Worm (Caenorhabditis elegans) whole organism, L4 larva: Measurements from ENCODE around the gene rpl-20.

Source experiments
- F10B5.3 ChIP-seq: sonication (generic microtip); optimal IDR thresholded peaks from 2 replicates; lab custom pipeline; 2016; ENCODE audit warnings: mild to moderate bottlenecking, missing genetic modification characterization, missing compliant biosample characterization
- F49E8.2 ChIP-seq: sonication (generic microtip); optimal IDR thresholded peaks from 2 replicates; lab custom pipeline; 2016; ENCODE audit warnings: missing compliant biosample characterization, mild to moderate bottlenecking, missing genetic modification characterization, borderline replicate concordance
- R02D3.7 ChIP-seq: fragments of 150-350 bp; sonication (generic microtip); optimal IDR thresholded peaks from 3 replicates; lab custom pipeline; 2014; ENCODE audit warnings: missing biosample characterization, missing genetic modification characterization
- Y105C5A.15 ChIP-seq: fragments of 200-800 bp; sonication (Bioruptor generic); IDR thresholded peaks from 2 replicates; pipeline ENCODE4 v1.3.6; 2022; ENCODE audit warnings: missing genetic modification characterization, missing compliant biosample characterization
- Y48G9A.11 ChIP-seq: fragments of 200-800 bp; sonication (Bioruptor generic); IDR thresholded peaks from 2 replicates; pipeline ENCODE4 v1.3.6; 2022; ENCODE audit warnings: missing genetic modification reagents, missing genetic modification characterization, missing compliant biosample characterization
- ZK546.5 ChIP-seq, 2 experiments: sonication (generic microtip); optimal IDR thresholded peaks; 2 replicates each; lab custom pipeline; 2017; ENCODE audit warnings: missing biosample characterization in 2 of 2, missing genetic modification characterization in 2 of 2
- aly-2 ChIP-seq: sonication (generic microtip); optimal IDR thresholded peaks from 2 replicates; lab custom pipeline; 2018; ENCODE audit warnings: missing biosample characterization, missing genetic modification characterization
- ama-1 ChIP-seq: fragments of 150-350 bp; optimal IDR thresholded peaks from 2 replicates; lab custom pipeline; 2014; ENCODE audit warnings: inconsistent platforms, mixed read lengths
- arid-1 ChIP-seq: fragments of 200-800 bp; sonication (Bioruptor generic); conservative IDR thresholded peaks from 2 replicates; pipeline ENCODE4 v1.3.6; 2022; ENCODE audit warnings: missing genetic modification reagents, missing genetic modification characterization, missing compliant biosample characterization
- ceh-20 ChIP-seq: fragments of 200-800 bp; sonication (Bioruptor generic); IDR thresholded peaks from 2 replicates; pipeline ENCODE4 v1.3.6; 2022; ENCODE audit warnings: missing genetic modification reagents, missing genetic modification characterization, missing compliant biosample characterization
- ceh-32 ChIP-seq: sonication (generic microtip); optimal IDR thresholded peaks from 2 replicates; lab custom pipeline; 2016; ENCODE audit warnings: mild to moderate bottlenecking, missing genetic modification characterization, missing compliant biosample characterization; ENCODE audit not compliant: poor library complexity
- ceh-44 ChIP-seq: fragments of 200-800 bp; sonication (Bioruptor generic); IDR thresholded peaks from 2 replicates; pipeline ENCODE4 v1.3.6; 2022; ENCODE audit warnings: missing genetic modification reagents, missing genetic modification characterization, missing compliant biosample characterization
- ceh-82 ChIP-seq: sonication (generic microtip); optimal IDR thresholded peaks from 2 replicates; lab custom pipeline; 2017; ENCODE audit warnings: missing biosample characterization, missing genetic modification characterization
- ces-1 ChIP-seq: fragments of 150-350 bp; sonication (generic microtip); optimal IDR thresholded peaks from 4 replicates; lab custom pipeline; 2014; ENCODE audit warnings: missing biosample characterization, missing genetic modification reagents, missing genetic modification characterization
- cey-2 ChIP-seq: sonication (generic microtip); optimal IDR thresholded peaks from 3 replicates; lab custom pipeline; 2017; ENCODE audit warnings: missing genetic modification characterization, mild to moderate bottlenecking, missing compliant biosample characterization, antibody characterized with exemption, borderline replicate concordance; ENCODE audit not compliant: insufficient read depth
- daf-16 ChIP-seq, 3 experiments: sonication (generic microtip); optimal IDR thresholded peaks; 2 replicates each; lab custom pipeline; 2016 to 2017; ENCODE audit warnings: missing genetic modification characterization in 3 of 3, missing genetic modification reagents in 3 of 3, mild to moderate bottlenecking in 2 of 3, missing compliant biosample characterization in 2 of 3, missing biosample characterization in 1 of 3, moderate library complexity in 1 of 3
- dmd-6 ChIP-seq: fragments of 200-800 bp; sonication (Bioruptor generic); IDR thresholded peaks from 2 replicates; pipeline ENCODE4 v1.3.6; 2022; ENCODE audit warnings: missing genetic modification reagents, missing genetic modification characterization, missing compliant biosample characterization
- dmd-9 ChIP-seq: fragments of 200-800 bp; sonication (Bioruptor generic); IDR thresholded peaks from 2 replicates; pipeline ENCODE4 v1.3.6; 2022; ENCODE audit warnings: missing genetic modification reagents, missing genetic modification characterization, missing compliant biosample characterization
- dpl-1 ChIP-seq: fragments of 150-350 bp; optimal IDR thresholded peaks from 2 replicates; lab custom pipeline; 2014; ENCODE audit warnings: missing biosample characterization, missing genetic modification reagents, missing genetic modification characterization
- duxl-1 ChIP-seq: sonication (generic microtip); optimal IDR thresholded peaks from 2 replicates; lab custom pipeline; 2016; ENCODE audit warnings: mild to moderate bottlenecking, missing genetic modification characterization, moderate library complexity, missing compliant biosample characterization; ENCODE audit not compliant: poor library complexity
- egl-43 ChIP-seq: fragments of 200-800 bp; sonication (Bioruptor generic); IDR thresholded peaks from 2 replicates; pipeline ENCODE4 v1.3.6; 2022; ENCODE audit warnings: missing genetic modification reagents, missing genetic modification characterization, missing compliant biosample characterization
- gei-8 ChIP-seq: fragments of 200-800 bp; sonication (Bioruptor generic); optimal IDR thresholded peaks from 2 replicates; lab custom pipeline; 2018; ENCODE audit warnings: mild to moderate bottlenecking, missing genetic modification characterization, missing compliant biosample characterization
- hif-1 ChIP-seq, 2 experiments: sonication (generic microtip); optimal IDR thresholded peaks; 2 replicates each; lab custom pipeline; 2016 to 2017; ENCODE audit warnings: missing compliant biosample characterization in 2 of 2, missing genetic modification characterization in 2 of 2, missing genetic modification reagents in 2 of 2, missing genotype in 2 of 2, mild to moderate bottlenecking in 1 of 2
- hlh-11 ChIP-seq: fragments of 200-800 bp; sonication (Bioruptor generic); optimal IDR thresholded peaks from 2 replicates; lab custom pipeline; 2018; ENCODE audit warnings: mild to moderate bottlenecking, missing genetic modification characterization, missing compliant biosample characterization
- jun-1 ChIP-seq: fragments of 150-350 bp; optimal IDR thresholded peaks from 2 replicates; lab custom pipeline; 2014; ENCODE audit warnings: missing biosample characterization, missing genetic modification reagents, missing genetic modification characterization
- lin-1 ChIP-seq: fragments of 200-800 bp; sonication (Bioruptor generic); IDR thresholded peaks from 2 replicates; pipeline ENCODE4 v1.3.6; 2022; ENCODE audit warnings: missing genetic modification reagents, missing genetic modification characterization, missing compliant biosample characterization
- lin-13 ChIP-seq: fragments of 150-350 bp; optimal IDR thresholded peaks from 2 replicates; lab custom pipeline; 2014; ENCODE audit warnings: missing biosample characterization, missing genetic modification reagents, missing genetic modification characterization
- lin-15B ChIP-seq: fragments of 150-350 bp; sonication (generic microtip); optimal IDR thresholded peaks from 3 replicates; lab custom pipeline; 2014; ENCODE audit warnings: missing biosample characterization, missing genetic modification characterization
- madf-5 ChIP-seq, 2 experiments: fragments of 200-800 bp; sonication (Bioruptor generic); IDR thresholded peaks; 2 replicates each; pipeline ENCODE4 v1.3.6; 2022; ENCODE audit warnings: missing compliant biosample characterization in 2 of 2, missing genetic modification characterization in 2 of 2
- mdl-1 ChIP-seq, 2 experiments: fragments of 150-350 bp in 1 of 2; sonication (generic microtip) in 1 of 2; optimal IDR thresholded peaks; 2 replicates each; lab custom pipeline; 2014 to 2017; ENCODE audit warnings: missing biosample characterization in 2 of 2, missing genetic modification characterization in 2 of 2
- mep-1 ChIP-seq: fragments of 150-350 bp; sonication (generic microtip); optimal IDR thresholded peaks from 3 replicates; lab custom pipeline; 2014; ENCODE audit warnings: missing biosample characterization, missing genetic modification characterization
- nhr-11 ChIP-seq: fragments of 150-350 bp; optimal IDR thresholded peaks from 2 replicates; lab custom pipeline; 2014; ENCODE audit warnings: missing biosample characterization, missing genetic modification characterization
- nhr-111 ChIP-seq: fragments of 200-800 bp; sonication (Bioruptor generic); optimal IDR thresholded peaks from 2 replicates; lab custom pipeline; 2018; ENCODE audit warnings: mild to moderate bottlenecking, missing genetic modification characterization, missing compliant biosample characterization
- nhr-42 ChIP-seq: fragments of 200-800 bp; sonication (Bioruptor generic); IDR thresholded peaks from 2 replicates; pipeline ENCODE4 v1.3.6; 2022; ENCODE audit warnings: missing genetic modification characterization, missing compliant biosample characterization
- nhr-48 ChIP-seq: sonication (generic microtip); optimal IDR thresholded peaks from 2 replicates; lab custom pipeline; 2016; ENCODE audit warnings: mild to moderate bottlenecking, missing genetic modification characterization, missing compliant biosample characterization
- nhr-77 ChIP-seq: fragments of 150-350 bp; optimal IDR thresholded peaks from 2 replicates; lab custom pipeline; 2014; ENCODE audit warnings: missing biosample characterization, missing genetic modification characterization
- pha-4 ChIP-seq, 2 experiments: fragments of 150-350 bp in 1 of 2; fragments of 200-800 bp in 1 of 2; sonication (Bioruptor generic) in 1 of 2; IDR thresholded peaks in 1 of 2; optimal IDR thresholded peaks in 1 of 2; 2 replicates each; pipeline versions ENCODE4 v1.3.6 to Lab custom; 2014 to 2022; ENCODE audit warnings: missing genetic modification characterization in 2 of 2, missing genetic modification reagents in 2 of 2, missing biosample characterization in 1 of 2, missing compliant biosample characterization in 1 of 2
- pqm-1 ChIP-seq: sonication (generic microtip); optimal IDR thresholded peaks from 2 replicates; lab custom pipeline; 2017; ENCODE audit warnings: missing biosample characterization, missing genetic modification characterization
- set-16 ChIP-seq: fragments of 200-800 bp; sonication (Bioruptor generic); IDR thresholded peaks from 2 replicates; pipeline ENCODE4 v1.3.6; 2022; ENCODE audit warnings: missing genetic modification reagents, missing genetic modification characterization, missing compliant biosample characterization
- spr-3 ChIP-seq: fragments of 200-800 bp; sonication (Bioruptor generic); optimal IDR thresholded peaks from 2 replicates; lab custom pipeline; 2018; ENCODE audit warnings: mild to moderate bottlenecking, missing genetic modification characterization, missing compliant biosample characterization
- unc-62 ChIP-seq, 3 experiments: fragments of 150-350 bp in 1 of 3; sonication (generic microtip); optimal IDR thresholded peaks in 2 of 3; peaks in 1 of 3; 1 replicate in 1 of 3; 2 replicates in 2 of 3; lab custom pipeline; 2014 to 2017; ENCODE audit warnings: missing biosample characterization in 3 of 3, missing genetic modification characterization in 3 of 3, missing genetic modification reagents in 3 of 3, missing genotype in 1 of 3
- vab-7 ChIP-seq: fragments of 200-800 bp; sonication (Bioruptor generic); IDR thresholded peaks from 2 replicates; pipeline ENCODE4 v1.3.6; 2022; ENCODE audit warnings: missing genetic modification reagents, missing genetic modification characterization, missing compliant biosample characterization
- zag-1 ChIP-seq: fragments of 150-350 bp; optimal IDR thresholded peaks from 2 replicates; lab custom pipeline; 2014; ENCODE audit warnings: missing biosample characterization, missing genetic modification characterization
- zfp-2 ChIP-seq: sonication (generic microtip); optimal IDR thresholded peaks from 2 replicates; lab custom pipeline; 2016; ENCODE audit warnings: mild to moderate bottlenecking, missing genetic modification characterization, missing compliant biosample characterization
- zfp-3 ChIP-seq: fragments of 200-800 bp; sonication (Bioruptor generic); conservative IDR thresholded peaks from 2 replicates; pipeline ENCODE4 v1.3.6; 2022; ENCODE audit warnings: missing genetic modification reagents, missing genetic modification characterization, missing compliant biosample characterization
- zip-11 ChIP-seq: fragments of 200-800 bp; sonication (Bioruptor generic); IDR thresholded peaks from 2 replicates; pipeline ENCODE4 v1.3.6; 2022; ENCODE audit warnings: missing genetic modification characterization, missing compliant biosample characterization
- ztf-11 ChIP-seq: fragments of 150-350 bp; optimal IDR thresholded peaks from 2 replicates; lab custom pipeline; 2014; ENCODE audit warnings: missing biosample characterization, missing genetic modification characterization
- ztf-7 ChIP-seq: fragments of 150-350 bp; optimal IDR thresholded peaks from 2 replicates; lab custom pipeline; 2014; ENCODE audit warnings: missing biosample characterization, missing genetic modification characterization

The rpl-20 gene

ce11 chrIV:4749728-4750278 is at the start of gene rpl-20, which contains the start of gene Y17G9B.5:
TSS of gene rpl-20 (minus strand) at chrIV:4749778.
TSS of gene Y17G9B.5 (plus strand) at chrIV:4750240.
- TF ChIP-seq F49E8.2 (tag; lab: Kevin White, UChicago) = peak; percentile 98
- TF ChIP-seq ceh-20 (GFP tag; lab: Robert Waterston, UW) = peak; percentile 100
- peak; percentile 100 for TF ChIP-seq dmd-6 (GFP tag; lab: Robert Waterston, UW)
- peak; percentile 35 to 91 for TF ChIP-seq ZK546.5 (tag; optimal IDR thresholded peaks at IDR 0.05; lab: Kevin White, UChicago)
- peak; percentile 98 for TF ChIP-seq egl-43 (GFP tag; lab: Robert Waterston, UW)
- peak; percentile 92 for TF ChIP-seq ama-1 (lab: Kevin White, UChicago)
- TF ChIP-seq nhr-42 = peak; percentile 99
- peak; percentile 99 for TF ChIP-seq dmd-9 (GFP tag; lab: Robert Waterston, UW)
- no peak for TF ChIP-seq Y105C5A.15 (GFP tag; lab: Robert Waterston, UW)
- TF ChIP-seq hif-1 (tag; optimal IDR thresholded peaks at IDR 0.05; lab: Kevin White, UChicago) = peak; percentile 93 to 96
- peak; percentile 99 for TF ChIP-seq lin-1 (GFP tag; lab: Robert Waterston, UW)
- TF ChIP-seq cey-2 (tag; lab: Kevin White, UChicago) = peak; percentile 93
- peak; percentile 96 for TF ChIP-seq F10B5.3 (tag; lab: Kevin White, UChicago)
- peak; percentile 99 for TF ChIP-seq arid-1 (GFP tag; lab: Robert Waterston, UW)
- TF ChIP-seq ztf-7 (tag; lab: Kevin White, UChicago) = peak; percentile 96
- peak; percentile 88 for TF ChIP-seq nhr-111
- peak; percentile 96 to 99 for TF ChIP-seq madf-5 (GFP tag; IDR thresholded peaks at IDR 0.05; lab: Robert Waterston, UW)
- TF ChIP-seq vab-7 (GFP tag; lab: Robert Waterston, UW) = peak; percentile 99
- 0 out of 2 replicates have a peak, but pooled peaks have one; percentile 75 for TF ChIP-seq zip-11 (GFP tag; lab: Robert Waterston, UW)
- peak; percentile 99 for TF ChIP-seq pha-4 (GFP tag; IDR thresholded peaks at IDR 0.05; lab: Robert Waterston, UW)
- TF ChIP-seq pha-4 (tag; optimal IDR thresholded peaks at IDR 0.05; lab: Kevin White, UChicago) = peak; percentile 100
- peak; percentile 100 for TF ChIP-seq spr-3 (GFP tag; lab: Kevin White, UChicago)
- TF ChIP-seq zfp-2 (tag; lab: Kevin White, UChicago) = peak; percentile 94
- TF ChIP-seq lin-13 (GFP tag; lab: Kevin White, UChicago) = peak; percentile 99
- TF ChIP-seq mdl-1 (tag; optimal IDR thresholded peaks at IDR 0.05; lab: Kevin White, UChicago) = peak; percentile 22 to 92
- TF ChIP-seq daf-16 (GFP tag; optimal IDR thresholded peaks at IDR 0.05; lab: Kevin White, UChicago) = peak; percentile 95 to 98
- peak; percentile 97 for TF ChIP-seq daf-16 (tag; optimal IDR thresholded peaks at IDR 0.05; lab: Kevin White, UChicago)
- peak; percentile 9 to 100 for TF ChIP-seq unc-62 (GFP tag; optimal IDR thresholded peaks at IDR 0.05 in 1 of 2; lab: Kevin White, UChicago)
- TF ChIP-seq unc-62 (tag; optimal IDR thresholded peaks at IDR 0.05; lab: Kevin White, UChicago) = no peak
- peak; percentile 96 for TF ChIP-seq ces-1 (GFP tag; lab: Kevin White, UChicago)
- TF ChIP-seq mep-1 (tag; lab: Kevin White, UChicago) = peak; percentile 100
- TF ChIP-seq ztf-11 = peak; percentile 38
- peak; percentile 99 for TF ChIP-seq zfp-3 (GFP tag; lab: Robert Waterston, UW)
- TF ChIP-seq nhr-48 = peak; percentile 97
- peak; percentile 100 for TF ChIP-seq nhr-77 (tag; lab: Kevin White, UChicago)
- TF ChIP-seq hlh-11 = peak; percentile 100
- TF ChIP-seq jun-1 = peak; percentile 96
- TF ChIP-seq aly-2 (tag; lab: Kevin White, UChicago) = peak; percentile 2
- peak; percentile 36 for TF ChIP-seq set-16 (GFP tag; lab: Robert Waterston, UW)
- TF ChIP-seq ceh-44 (GFP tag; lab: Robert Waterston, UW) = peak; percentile 87
- peak; percentile 95 for TF ChIP-seq Y48G9A.11 (GFP tag; lab: Robert Waterston, UW)
- peak; percentile 99 for TF ChIP-seq lin-15B (tag; lab: Kevin White, UChicago)
- peak; percentile 99 for TF ChIP-seq dpl-1 (GFP tag; lab: Kevin White, UChicago)
- peak; percentile 100 for TF ChIP-seq R02D3.7 (tag; lab: Kevin White, UChicago)
- TF ChIP-seq ceh-82 (tag; lab: Kevin White, UChicago) = peak; percentile 40
- peak; percentile 94 for TF ChIP-seq pqm-1 (tag; lab: Kevin White, UChicago)
- TF ChIP-seq nhr-11 (tag; lab: Kevin White, UChicago) = peak; percentile 100
- TF ChIP-seq ceh-32 = peak; percentile 88
- peak; percentile 93 for TF ChIP-seq gei-8 (GFP tag; lab: Kevin White, UChicago)
- peak; percentile 88 for TF ChIP-seq zag-1
- TF ChIP-seq duxl-1 (tag; lab: Kevin White, UChicago) = peak; percentile 98
